Worm (Caenorhabditis elegans) whole organism, L2 larva: ENCODE data around the gene C08E8.5.

Experiments
- C34F6.9 ChIP-seq: fragments of 150-350 bp; optimal IDR thresholded peaks from 2 replicates; lab custom pipeline; 2014; ENCODE audit warnings: missing biosample characterization, missing genetic modification characterization
- F13H6.1 ChIP-seq: sonication (generic microtip); optimal IDR thresholded peaks from 2 replicates; lab custom pipeline; 2016; ENCODE audit warnings: missing genetic modification characterization, missing compliant biosample characterization
- R02D3.7 ChIP-seq: fragments of 150-350 bp; optimal IDR thresholded peaks from 2 replicates; lab custom pipeline; 2014; ENCODE audit warnings: missing biosample characterization, missing genetic modification characterization
- ZK546.5 ChIP-seq: sonication (generic microtip); optimal IDR thresholded peaks from 2 replicates; lab custom pipeline; 2017; ENCODE audit warnings: missing biosample characterization, missing genetic modification characterization
- ama-1 ChIP-seq: fragments of 150-350 bp; optimal IDR thresholded peaks from 2 replicates; lab custom pipeline; 2018; ENCODE audit warnings: inconsistent platforms
- blmp-1 ChIP-seq: sonication (generic microtip); optimal IDR thresholded peaks from 2 replicates; lab custom pipeline; 2017; ENCODE audit warnings: missing genetic modification characterization, mild to moderate bottlenecking, missing compliant biosample characterization, antibody characterized with exemption, moderate library complexity; ENCODE audit not compliant: insufficient read depth
- ceh-82 ChIP-seq: fragments of 150-350 bp; optimal IDR thresholded peaks from 2 replicates; lab custom pipeline; 2014; ENCODE audit warnings: missing biosample characterization, missing genetic modification characterization
- dmd-4 ChIP-seq: sonication (generic microtip); optimal IDR thresholded peaks from 2 replicates; lab custom pipeline; 2017; ENCODE audit warnings: missing biosample characterization, missing genetic modification characterization
- egl-27 ChIP-seq: sonication (generic microtip); optimal IDR thresholded peaks from 3 replicates; lab custom pipeline; 2017; ENCODE audit warnings: missing biosample characterization, missing genetic modification reagents, missing genetic modification characterization
- elt-1 ChIP-seq: fragments of 150-350 bp; optimal IDR thresholded peaks from 2 replicates; lab custom pipeline; 2014; ENCODE audit warnings: missing biosample characterization, missing genetic modification characterization
- elt-3 ChIP-seq: sonication (generic microtip); optimal IDR thresholded peaks from 2 replicates; lab custom pipeline; 2017; ENCODE audit warnings: missing biosample characterization, missing genetic modification characterization
- fos-1 ChIP-seq: fragments of 150-350 bp; optimal IDR thresholded peaks from 2 replicates; lab custom pipeline; 2014; ENCODE audit warnings: missing biosample characterization, missing genetic modification characterization
- lin-11 ChIP-seq: fragments of 150-350 bp; sonication (generic microtip); optimal IDR thresholded peaks from 2 replicates; lab custom pipeline; 2014; ENCODE audit warnings: missing biosample characterization, missing genetic modification characterization, inconsistent platforms, mixed read lengths
- lin-13 ChIP-seq: fragments of 150-350 bp; optimal IDR thresholded peaks from 2 replicates; lab custom pipeline; 2014; ENCODE audit warnings: missing biosample characterization, missing genetic modification reagents, missing genetic modification characterization
- lin-39 ChIP-seq: fragments of 150-350 bp; optimal IDR thresholded peaks from 2 replicates; lab custom pipeline; 2014; ENCODE audit warnings: missing biosample characterization, missing genetic modification reagents, missing genetic modification characterization
- lsy-2 ChIP-seq, 2 experiments: fragments of 150-350 bp in 1 of 2; sonication (generic microtip) in 1 of 2; optimal IDR thresholded peaks; 2 replicates each; lab custom pipeline; 2014 to 2017; ENCODE audit warnings: missing biosample characterization in 2 of 2, missing genetic modification characterization in 2 of 2
- mab-5 ChIP-seq: fragments of 150-350 bp; optimal IDR thresholded peaks from 2 replicates; lab custom pipeline; 2014; ENCODE audit warnings: missing biosample characterization, missing genetic modification characterization
- mdl-1 ChIP-seq, 2 experiments: fragments of 150-350 bp in 1 of 2; sonication (generic microtip) in 1 of 2; optimal IDR thresholded peaks; 2 replicates each; lab custom pipeline; 2017; ENCODE audit warnings: missing biosample characterization in 2 of 2, missing genetic modification characterization in 2 of 2
- nhr-12 ChIP-seq: fragments of 150-350 bp; optimal IDR thresholded peaks from 2 replicates; lab custom pipeline; 2014; ENCODE audit warnings: missing biosample characterization, missing genetic modification characterization
- nhr-129 ChIP-seq: fragments of 150-350 bp; optimal IDR thresholded peaks from 2 replicates; lab custom pipeline; 2014; ENCODE audit warnings: missing biosample characterization, missing genetic modification characterization
- nhr-21 ChIP-seq: fragments of 150-350 bp; optimal IDR thresholded peaks from 2 replicates; lab custom pipeline; 2014; ENCODE audit warnings: missing biosample characterization, missing genetic modification characterization
- nhr-23 ChIP-seq: fragments of 150-350 bp; optimal IDR thresholded peaks from 2 replicates; lab custom pipeline; 2014; ENCODE audit warnings: missing biosample characterization, missing genetic modification reagents, missing genetic modification characterization
- nhr-25 ChIP-seq: fragments of 150-350 bp; sonication (generic microtip); optimal IDR thresholded peaks from 3 replicates; lab custom pipeline; 2014; ENCODE audit warnings: missing biosample characterization, missing genetic modification characterization
- nhr-77 ChIP-seq: fragments of 150-350 bp; optimal IDR thresholded peaks from 2 replicates; lab custom pipeline; 2014; ENCODE audit warnings: missing biosample characterization, missing genetic modification characterization
- skn-1 ChIP-seq: sonication (generic microtip); optimal IDR thresholded peaks from 2 replicates; lab custom pipeline; 2017; ENCODE audit warnings: missing biosample characterization, missing genetic modification characterization
- sma-3 ChIP-seq: sonication (generic microtip); optimal IDR thresholded peaks from 2 replicates; lab custom pipeline; 2016; ENCODE audit warnings: missing genetic modification reagents, missing genetic modification characterization, missing compliant biosample characterization
- sma-9 ChIP-seq, 2 experiments: fragments of 150-350 bp in 1 of 2; sonication (generic microtip) in 1 of 2; optimal IDR thresholded peaks; 2 replicates each; lab custom pipeline; 2014 to 2016; ENCODE audit warnings: missing genetic modification characterization in 2 of 2, mild to moderate bottlenecking in 1 of 2, missing biosample characterization in 1 of 2, missing compliant biosample characterization in 1 of 2, missing genetic modification reagents in 1 of 2, moderate library complexity in 1 of 2
- snpc-4 ChIP-seq: fragments of 150-350 bp; optimal IDR thresholded peaks from 2 replicates; lab custom pipeline; 2014; ENCODE audit warnings: missing biosample characterization, missing genetic modification characterization
- unc-39 ChIP-seq: fragments of 150-350 bp; optimal IDR thresholded peaks from 2 replicates; lab custom pipeline; 2014; ENCODE audit warnings: missing biosample characterization, missing genetic modification characterization
- unc-62 ChIP-seq: fragments of 150-350 bp; optimal IDR thresholded peaks from 2 replicates; lab custom pipeline; 2014; ENCODE audit warnings: missing biosample characterization, missing genetic modification reagents, missing genetic modification characterization
- ztf-1 ChIP-seq: fragments of 200-800 bp; sonication (Bioruptor generic); conservative IDR thresholded peaks from 2 replicates; pipeline ENCODE4 v1.3.6; 2022; ENCODE audit warnings: missing genetic modification characterization, missing compliant biosample characterization
- ztf-11 ChIP-seq: sonication (generic microtip); optimal IDR thresholded peaks from 2 replicates; lab custom pipeline; 2017; ENCODE audit warnings: missing biosample characterization, missing genetic modification characterization

The C08E8.5 gene

ce11 chrV:18344194-18344593 is 15.6 kb downstream of the C08E8.5 start:
- no peak for TF ChIP-seq nhr-12
- TF ChIP-seq unc-39 (tag; lab: Kevin White, UChicago): no peak
- no peak for TF ChIP-seq R02D3.7 (tag; lab: Kevin White, UChicago)
- TF ChIP-seq mdl-1 (tag; optimal IDR thresholded peaks at IDR 0.05; lab: Kevin White, UChicago): no peak
- TF ChIP-seq snpc-4 (tag; lab: Kevin White, UChicago): no peak
- no peak for TF ChIP-seq elt-3 (tag; lab: Kevin White, UChicago)
- no peak for TF ChIP-seq lin-11 (tag; lab: Kevin White, UChicago)
- TF ChIP-seq blmp-1 (tag; lab: Kevin White, UChicago): no peak
- no peak for TF ChIP-seq elt-1 (tag; lab: Kevin White, UChicago)
- no peak for TF ChIP-seq nhr-77 (tag; lab: Kevin White, UChicago)
- TF ChIP-seq lin-13 (GFP tag; lab: Kevin White, UChicago): no peak
- no peak for TF ChIP-seq ama-1 (lab: Kevin White, UChicago)

DNA sequence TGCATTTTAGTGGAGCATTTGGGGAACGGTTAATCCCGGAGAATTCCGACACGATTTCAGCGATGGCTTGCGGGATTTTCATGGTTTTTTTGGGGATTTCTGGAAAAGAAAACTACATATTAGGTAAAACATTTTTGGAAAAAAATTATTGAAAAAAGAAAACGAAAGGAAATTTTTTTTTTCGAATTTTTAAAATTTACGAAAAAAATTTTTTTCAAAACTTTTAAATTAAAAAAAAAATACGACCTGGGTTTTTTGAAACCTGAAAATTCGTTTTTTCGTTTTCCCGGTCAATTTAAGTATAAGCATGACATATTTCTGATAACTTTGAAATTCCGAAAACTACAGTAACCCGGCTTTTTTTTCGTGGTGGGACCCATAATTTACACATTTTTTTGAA is 20.0 kb downstream of the C08E8.5 start, which contains the start of gene C08E8.10:
Gene C08E8.10 (minus strand): TSS at position 101 of the 400 bp plus-strand sequence.
- TF ChIP-seq ztf-1 (GFP tag; lab: Robert Waterston, UW): no peak
- no peak for TF ChIP-seq nhr-23 (tag; lab: Kevin White, UChicago)
- TF ChIP-seq sma-9 (GFP tag; optimal IDR thresholded peaks at IDR 0.05; lab: Kevin White, UChicago): no peak
- no peak for TF ChIP-seq sma-9 (tag; optimal IDR thresholded peaks at IDR 0.05; lab: Kevin White, UChicago)
- no peak for TF ChIP-seq sma-3 (GFP tag; lab: Kevin White, UChicago)
- TF ChIP-seq nhr-12: no peak
- no peak for TF ChIP-seq blmp-1 (tag; lab: Kevin White, UChicago)
- TF ChIP-seq lin-13 (GFP tag; lab: Kevin White, UChicago): no peak
- TF ChIP-seq lsy-2 (tag; optimal IDR thresholded peaks at IDR 0.05; lab: Kevin White, UChicago): no peak
- TF ChIP-seq nhr-21 (tag; lab: Kevin White, UChicago): no peak
- TF ChIP-seq, all 48 proteins: peak for 0

DNA sequence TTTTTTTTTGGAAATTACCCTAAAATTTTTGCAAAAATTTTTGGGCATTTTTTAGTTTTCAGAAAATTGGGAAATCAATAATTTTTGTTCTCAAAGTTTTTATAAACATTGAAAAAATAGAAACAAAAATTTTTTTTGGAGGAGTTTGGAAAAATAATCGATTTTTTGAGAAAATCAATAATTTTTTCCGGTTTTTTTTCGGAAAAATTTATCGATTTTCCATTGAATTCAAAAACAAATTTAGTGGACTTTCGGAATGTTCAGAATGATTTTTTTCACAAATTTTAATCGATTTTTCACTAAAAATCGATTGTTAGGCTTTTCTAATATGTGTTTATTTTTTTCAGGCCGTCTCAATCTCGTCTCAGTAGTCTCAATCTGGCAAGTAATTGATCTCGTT is 22.1 kb downstream of the C08E8.5 start:
- TF ChIP-seq ceh-82 (tag; lab: Kevin White, UChicago): no peak
- no peak for TF ChIP-seq unc-62 (GFP tag; lab: Kevin White, UChicago)
- TF ChIP-seq ztf-1 (GFP tag; lab: Robert Waterston, UW): no peak
- no peak for TF ChIP-seq blmp-1 (tag; lab: Kevin White, UChicago)
- TF ChIP-seq ama-1 (lab: Kevin White, UChicago): no peak
- no peak for TF ChIP-seq dmd-4 (tag; lab: Kevin White, UChicago)
- no peak for TF ChIP-seq mdl-1 (tag; optimal IDR thresholded peaks at IDR 0.05; lab: Kevin White, UChicago)
- TF ChIP-seq lin-39 (tag; lab: Kevin White, UChicago): no peak
- TF ChIP-seq egl-27 (tag; lab: Kevin White, UChicago): no peak
- no peak for TF ChIP-seq nhr-12
- no peak for TF ChIP-seq nhr-77 (tag; lab: Kevin White, UChicago)
- no peak for TF ChIP-seq C34F6.9 (tag; lab: Kevin White, UChicago)
- TF ChIP-seq ZK546.5 (tag; lab: Kevin White, UChicago): no peak
- TF ChIP-seq ztf-11 (tag; lab: Kevin White, UChicago): no peak
- no peak for TF ChIP-seq unc-39 (tag; lab: Kevin White, UChicago)
- no peak for TF ChIP-seq R02D3.7 (tag; lab: Kevin White, UChicago)
- TF ChIP-seq F13H6.1: no peak
- TF ChIP-seq nhr-21 (tag; lab: Kevin White, UChicago): no peak
- TF ChIP-seq lin-13 (GFP tag; lab: Kevin White, UChicago): no peak
- no peak for TF ChIP-seq nhr-25
- TF ChIP-seq, all 48 proteins: peak for 0

- TF ChIP-seq unc-62 (GFP tag; lab: Kevin White, UChicago) (no peak), lin-39 (tag; lab: Kevin White, UChicago) (no peak), elt-3 (tag; lab: Kevin White, UChicago) (no peak), lin-11 (tag; lab: Kevin White, UChicago) (no peak), nhr-129 (tag; lab: Kevin White, UChicago) (no peak)
Observed at ce11 chrV:18331086-18331485, 28.7 kb downstream of the C08E8.5 start, which contains the start of gene B0462.4. Gene B0462.4, minus strand, starts transcription at chrV:18331186.

DNA sequence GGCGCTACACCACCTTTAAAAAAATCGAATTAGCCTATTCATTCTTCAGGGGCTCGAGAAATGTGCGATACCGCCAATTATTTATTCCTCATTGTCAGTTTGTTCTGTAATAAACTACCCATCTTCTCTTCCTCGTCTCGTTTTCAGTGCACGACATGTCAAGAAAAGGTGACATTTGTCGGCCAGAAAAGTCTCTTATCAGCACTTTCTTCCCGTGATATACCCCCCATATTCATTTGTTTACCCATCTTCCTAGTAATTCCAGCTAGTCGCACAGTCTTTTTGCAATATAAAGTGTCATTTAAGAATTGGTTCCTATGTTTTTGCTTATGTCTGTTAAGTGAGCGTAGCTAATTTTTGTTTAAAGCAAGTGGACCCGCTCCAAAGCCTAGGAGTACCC is 35.3 kb downstream of the C08E8.5 start:
- TF ChIP-seq fos-1 (tag; lab: Kevin White, UChicago) (peak; percentile 70), skn-1 (tag; lab: Kevin White, UChicago) (peak; percentile 11), mab-5 (tag; lab: Kevin White, UChicago) (no peak)
